Fruit fly (Drosophila melanogaster) whole organism, embryonic: ENCODE data around the gene CG11550.

Experiments
- ATbp ChIP-seq: fragments of 200-800 bp; sonication (Bioruptor generic); optimal IDR thresholded peaks from 2 replicates; lab custom pipeline; 2017; ENCODE audit warnings: missing biosample characterization, mild to moderate bottlenecking, missing genetic modification characterization, missing genetic modification reagents
- CG12155 ChIP-seq: fragments of 200-800 bp; sonication (Bioruptor generic); optimal IDR thresholded peaks from 3 replicates; lab custom pipeline; 2016; ENCODE audit warnings: missing biosample characterization, missing genetic modification characterization
- CG1233 ChIP-seq: fragments of 200-800 bp; sonication (Bioruptor generic); optimal IDR thresholded peaks from 4 replicates; lab custom pipeline; 2018; ENCODE audit warnings: missing biosample characterization, mild to moderate bottlenecking, missing genetic modification characterization
- CG13287 ChIP-seq: fragments of 200-800 bp; sonication (Bioruptor generic); IDR thresholded peaks from 2 replicates; pipeline ENCODE4 v1.3.6; 2022; ENCODE audit warnings: missing biosample characterization, missing genetic modification characterization; ENCODE audit not compliant: partially characterized antibody
- CG17359 ChIP-seq: fragments of 200-800 bp; sonication (Bioruptor generic); optimal IDR thresholded peaks from 3 replicates; lab custom pipeline; 2018; ENCODE audit warnings: missing biosample characterization, mild to moderate bottlenecking, missing genetic modification characterization, moderate library complexity
- CG1832 ChIP-seq: fragments of 200-800 bp; sonication (Bioruptor generic); optimal IDR thresholded peaks from 2 replicates; lab custom pipeline; 2017; ENCODE audit warnings: missing biosample characterization, mild to moderate bottlenecking, missing genetic modification characterization, inconsistent platforms
- CG2712 ChIP-seq: fragments of 200-800 bp; optimal IDR thresholded peaks from 3 replicates; lab custom pipeline; 2019; ENCODE audit warnings: missing biosample characterization, mild to moderate bottlenecking, missing genetic modification characterization, moderate library complexity
- CG2875 ChIP-seq: fragments of 200-800 bp; sonication (Bioruptor generic); optimal IDR thresholded peaks from 2 replicates; lab custom pipeline; 2017; ENCODE audit warnings: missing biosample characterization, mild to moderate bottlenecking, missing genetic modification characterization, missing genetic modification reagents
- CG30431 ChIP-seq: fragments of 200-800 bp; sonication (Bioruptor generic); optimal IDR thresholded peaks from 2 replicates; lab custom pipeline; 2017; ENCODE audit warnings: missing biosample characterization, missing genetic modification characterization
- CG32532 ChIP-seq: fragments of 200-800 bp; sonication (Bioruptor generic); IDR thresholded peaks from 2 replicates; pipeline ENCODE4 v1.3.6; 2022; ENCODE audit warnings: missing biosample characterization, missing genetic modification characterization
- CG32767 ChIP-seq: fragments of 200-800 bp; sonication (Bioruptor generic); IDR thresholded peaks from 2 replicates; pipeline ENCODE4 v1.3.6; 2022; ENCODE audit warnings: missing biosample characterization, missing genetic modification characterization
- CG8290 ChIP-seq, 3 experiments: fragments of 200-800 bp; sonication (Bioruptor generic); optimal IDR thresholded peaks; 2 replicates each; lab custom pipeline; 2016 to 2019; ENCODE audit warnings: missing biosample characterization in 3 of 3, missing genetic modification characterization in 3 of 3, mild to moderate bottlenecking in 2 of 3, moderate library complexity in 1 of 3
- CG8478 ChIP-seq: fragments of >200 bp; optimal IDR thresholded peaks from 2 replicates; lab custom pipeline; 2018
- CG8944 ChIP-seq: fragments of 200-800 bp; sonication (Bioruptor generic); optimal IDR thresholded peaks from 3 replicates; lab custom pipeline; 2016; ENCODE audit warnings: missing biosample characterization, missing genetic modification characterization
- CHES-1-like ChIP-seq: fragments of 200-800 bp; sonication (Bioruptor generic); optimal IDR thresholded peaks from 2 replicates; lab custom pipeline; 2016; ENCODE audit warnings: missing biosample characterization, missing genetic modification characterization
- D19B ChIP-seq: fragments of 200-800 bp; sonication (Bioruptor generic); optimal IDR thresholded peaks from 2 replicates; lab custom pipeline; 2017; ENCODE audit warnings: missing biosample characterization, mild to moderate bottlenecking, missing genetic modification characterization
- E2f2 ChIP-seq: fragments of 200-800 bp; sonication (Bioruptor generic); IDR thresholded peaks from 2 replicates; pipeline ENCODE4 v1.3.6; 2022; ENCODE audit warnings: missing biosample characterization, missing genetic modification characterization
- Elba2 ChIP-seq: fragments of 200-800 bp; sonication (Bioruptor generic); optimal IDR thresholded peaks from 3 replicates; lab custom pipeline; 2016; ENCODE audit warnings: missing biosample characterization, missing genetic modification characterization
- Ets65A ChIP-seq: fragments of 200-800 bp; sonication (Bioruptor generic); peaks from one replicate; lab custom pipeline; 2016; ENCODE audit warnings: missing biosample characterization, missing genetic modification characterization
- GATAe ChIP-seq: fragments of 200-800 bp; sonication (Bioruptor generic); conservative IDR thresholded peaks from 2 replicates; pipeline ENCODE4 v1.3.6; 2022; ENCODE audit warnings: missing biosample characterization, missing genetic modification characterization
- HmgD ChIP-seq: fragments of 200-800 bp; sonication (Bioruptor generic); optimal IDR thresholded peaks from 3 replicates; lab custom pipeline; 2016; ENCODE audit warnings: missing biosample characterization, missing genetic modification characterization
- Hr3 ChIP-seq: fragments of 200-800 bp; sonication (Bioruptor generic); optimal IDR thresholded peaks from 3 replicates; lab custom pipeline; 2016; ENCODE audit warnings: missing biosample characterization, missing genetic modification characterization
- Meics ChIP-seq: fragments of 200-800 bp; sonication (Bioruptor generic); optimal IDR thresholded peaks from 2 replicates; lab custom pipeline; 2017; ENCODE audit warnings: missing biosample characterization, mild to moderate bottlenecking, missing genetic modification characterization
- NC2α ChIP-seq: fragments of 200-800 bp; sonication (Bioruptor generic); optimal IDR thresholded peaks from 2 replicates; lab custom pipeline; 2016; ENCODE audit warnings: missing biosample characterization, missing genetic modification characterization
- Opbp ChIP-seq: fragments of 200-800 bp; sonication (Bioruptor generic); IDR thresholded peaks from 3 replicates; pipeline ENCODE4 v1.3.6; 2022; ENCODE audit warnings: missing biosample characterization, missing genetic modification characterization; ENCODE audit not compliant: partially characterized antibody
- PHDP ChIP-seq: fragments of 200-800 bp; sonication (Bioruptor generic); optimal IDR thresholded peaks from 3 replicates; lab custom pipeline; 2018; ENCODE audit warnings: missing biosample characterization, mild to moderate bottlenecking, missing genetic modification characterization, moderate library complexity
- Tbp ChIP-seq: fragments of >200 bp; optimal IDR thresholded peaks from 2 replicates; lab custom pipeline; 2018; ENCODE audit warnings: missing biosample characterization, missing genetic modification characterization
- Vsx1 ChIP-seq: fragments of 200-800 bp; sonication (Bioruptor generic); optimal IDR thresholded peaks from 2 replicates; lab custom pipeline; 2017; ENCODE audit warnings: missing biosample characterization, mild to moderate bottlenecking, missing genetic modification characterization, missing genetic modification reagents
- aop ChIP-seq: fragments of 200-800 bp; sonication (Bioruptor generic); IDR thresholded peaks from 2 replicates; pipeline ENCODE4 v1.3.6; 2022; ENCODE audit warnings: missing biosample characterization, missing genetic modification characterization
- bbx ChIP-seq: fragments of 200-800 bp; sonication (Bioruptor generic); IDR thresholded peaks from 2 replicates; pipeline ENCODE4 v1.3.6; 2022; ENCODE audit warnings: missing biosample characterization, missing genetic modification characterization; ENCODE audit not compliant: partially characterized antibody
- chinmo ChIP-seq: fragments of 200-800 bp; sonication (Bioruptor generic); IDR thresholded peaks from 4 replicates; pipeline ENCODE4 v1.3.6; 2022; ENCODE audit warnings: missing biosample characterization, missing genetic modification characterization; ENCODE audit not compliant: partially characterized antibody
- chn ChIP-seq: fragments of 200-800 bp; sonication (Bioruptor generic); optimal IDR thresholded peaks from 2 replicates; lab custom pipeline; 2016; ENCODE audit warnings: missing biosample characterization, missing genetic modification characterization
- croc ChIP-seq: fragments of 200-800 bp; sonication (Bioruptor generic); conservative IDR thresholded peaks from 3 replicates; pipeline ENCODE4 v1.3.6; 2022; ENCODE audit warnings: missing biosample characterization, missing genetic modification characterization
- crol ChIP-seq: fragments of 200-800 bp; sonication (Bioruptor generic); IDR thresholded peaks from 2 replicates; pipeline ENCODE4 v1.3.6; 2022; ENCODE audit warnings: missing biosample characterization, missing genetic modification characterization
- crp ChIP-seq, 2 experiments: fragments of 200-800 bp; sonication (Bioruptor generic); optimal IDR thresholded peaks; 2 replicates in 1 of 2; 3 replicates in 1 of 2; lab custom pipeline; 2017; ENCODE audit warnings: missing biosample characterization in 2 of 2, missing genetic modification characterization in 2 of 2, mild to moderate bottlenecking in 1 of 2, moderate library complexity in 1 of 2
- dimm ChIP-seq: fragments of 200-800 bp; sonication (Bioruptor generic); IDR thresholded peaks from 2 replicates; pipeline ENCODE4 v1.3.6; 2022; ENCODE audit warnings: missing biosample characterization, missing genetic modification characterization
- fd96Cb ChIP-seq: fragments of 200-800 bp; sonication (Bioruptor generic); optimal IDR thresholded peaks from 2 replicates; lab custom pipeline; 2018; ENCODE audit warnings: missing biosample characterization, mild to moderate bottlenecking, missing genetic modification characterization, moderate library complexity
- gce ChIP-seq: fragments of 200-800 bp; sonication (Bioruptor generic); IDR thresholded peaks from 3 replicates; pipeline ENCODE4 v1.3.6; 2022; ENCODE audit warnings: missing biosample characterization, missing genetic modification characterization
- grau ChIP-seq: fragments of 200-800 bp; optimal IDR thresholded peaks from 3 replicates; lab custom pipeline; 2019; ENCODE audit warnings: missing biosample characterization, mild to moderate bottlenecking, missing genetic modification characterization, moderate library complexity
- h ChIP-seq: fragments of >200 bp; optimal IDR thresholded peaks from 2 replicates; lab custom pipeline; 2017
- inv ChIP-seq: fragments of 200-800 bp; sonication (Bioruptor generic); IDR thresholded peaks from 2 replicates; pipeline ENCODE4 v1.3.6; 2022; ENCODE audit warnings: missing biosample characterization, missing genetic modification characterization; ENCODE audit not compliant: partially characterized antibody
- kni ChIP-seq: fragments of 200-800 bp; sonication (Bioruptor generic); optimal IDR thresholded peaks from 3 replicates; lab custom pipeline; 2017; ENCODE audit warnings: mild to moderate bottlenecking, missing biosample characterization, missing genetic modification reagents, missing genetic modification characterization
- otp ChIP-seq: fragments of 200-800 bp; sonication (Bioruptor generic); IDR thresholded peaks from 3 replicates; pipeline ENCODE4, ENCODE4 v1.3.6; 2022; ENCODE audit warnings: missing biosample characterization, missing genetic modification characterization
- rib ChIP-seq: fragments of 200-800 bp; sonication (Bioruptor generic); IDR thresholded peaks from 2 replicates; pipeline ENCODE4 v1.3.6; 2022; ENCODE audit warnings: missing biosample characterization, missing genetic modification characterization
- sna ChIP-seq: fragments of 200-800 bp; sonication (Bioruptor generic); IDR thresholded peaks from 2 replicates; pipeline ENCODE4 v1.3.6; 2022; ENCODE audit warnings: missing biosample characterization, missing genetic modification characterization; ENCODE audit not compliant: partially characterized antibody
- sob ChIP-seq: fragments of 200-800 bp; sonication (Bioruptor generic); IDR thresholded peaks from 2 replicates; pipeline ENCODE4 v1.3.6; 2022; ENCODE audit warnings: missing biosample characterization, missing genetic modification characterization
- tup ChIP-seq: fragments of 200-800 bp; sonication (Bioruptor generic); optimal IDR thresholded peaks from 2 replicates; lab custom pipeline; 2016; ENCODE audit warnings: missing biosample characterization, mild to moderate bottlenecking, missing genetic modification characterization, moderate library complexity
- vnd ChIP-seq: fragments of 200-800 bp; sonication (Bioruptor generic); IDR thresholded peaks from 3 replicates; pipeline ENCODE4 v1.3.6; 2022; ENCODE audit warnings: missing biosample characterization, missing genetic modification characterization; ENCODE audit not compliant: partially characterized antibody
- zf30C ChIP-seq: fragments of 200-800 bp; sonication (Bioruptor generic); optimal IDR thresholded peaks from 3 replicates; lab custom pipeline; 2018; ENCODE audit warnings: missing biosample characterization, mild to moderate bottlenecking, missing genetic modification characterization

The CG11550 gene

dm6 chr3R:31725486-31726227, 46.0 kb upstream of the CG11550 start (continued):
- TF ChIP-seq PHDP (tag; lab: Kevin White, UChicago) (no peak), CG2712 (peak; percentile 16), sna (GFP tag; lab: Robert Waterston, UW) (0 out of 2 replicates have a peak, but pooled peaks have one; percentile 18), Elba2 (GFP tag; lab: Kevin White, UChicago) (peak; percentile 27), croc (GFP tag; lab: Robert Waterston, UW) (no peak), E2f2 (GFP tag; lab: Robert Waterston, UW) (peak; percentile 11; the same call in 1 of the 2 replicates), gce (GFP tag; lab: Robert Waterston, UW) (0 out of 3 replicates have a peak, but pooled peaks have one; percentile 31), HmgD (GFP tag; lab: Kevin White, UChicago) (no peak), crol (peak; percentile 71), CG17359 (tag; lab: Kevin White, UChicago) (no peak), crp (GFP tag; optimal IDR thresholded peaks at IDR 0.05; lab: Kevin White, UChicago) (no peak), inv (GFP tag; lab: Robert Waterston, UW) (no peak), aop (peak; percentile 83; the same call in 1 of the 2 replicates), CG2875 (GFP tag; lab: Kevin White, UChicago) (no peak), Opbp (0 out of 3 replicates have a peak, but pooled peaks have one; percentile 28), CG1233 (GFP tag; lab: Kevin White, UChicago) (peak; percentile 5), GATAe (GFP tag; lab: Robert Waterston, UW) (no peak), CG32532 (GFP tag; lab: Robert Waterston, UW) (peak; percentile 22; the same call in 1 of the 2 replicates), Tbp (GFP tag; lab: Kevin White, UChicago) (no peak), Ets65A (GFP tag; lab: Kevin White, UChicago) (peak; percentile 36), CG13287 (GFP tag; lab: Robert Waterston, UW) (no peak), CHES-1-like (no peak), otp (GFP tag; lab: Robert Waterston, UW) (peak; percentile 16; the same call in 2 of the 3 replicates), Vsx1 (GFP tag; lab: Kevin White, UChicago) (peak; percentile 11), vnd (GFP tag; lab: Robert Waterston, UW) (no peak), grau (tag; lab: Kevin White, UChicago) (no peak), CG8290 (GFP tag; optimal IDR thresholded peaks at IDR 0.05; lab: Kevin White, UChicago) (no peak), CG8290 (tag; optimal IDR thresholded peaks at IDR 0.05; lab: Kevin White, UChicago) (peak; percentile 9 to 34), CG8478 (lab: Kevin White, UChicago) (no peak), bbx (GFP tag; lab: Robert Waterston, UW) (peak; percentile 26; the same call in 1 of the 2 replicates), dimm (GFP tag; lab: Robert Waterston, UW) (no peak), CG8944 (GFP tag; lab: Kevin White, UChicago) (no peak), Meics (no peak), tup (GFP tag; lab: Kevin White, UChicago) (no peak), zf30C (GFP tag; lab: Kevin White, UChicago) (no peak), CG32767 (GFP tag; lab: Robert Waterston, UW) (no peak), Hr3 (GFP tag; lab: Kevin White, UChicago) (no peak), kni (GFP tag; lab: Kevin White, UChicago) (peak; percentile 67), CG30431 (GFP tag; lab: Kevin White, UChicago) (no peak), chinmo (0 out of 4 replicates have a peak, but pooled peaks have one; percentile 55), CG1832 (GFP tag; lab: Kevin White, UChicago) (peak; percentile 76), sob (GFP tag; lab: Robert Waterston, UW) (no peak), h (lab: Kevin White, UChicago) (no peak), rib (peak; percentile 37; the same call in 1 of the 2 replicates), CG12155 (GFP tag; lab: Kevin White, UChicago) (peak; percentile 50), fd96Cb (tag; lab: Kevin White, UChicago) (no peak), D19B (no peak), ATbp (GFP tag; lab: Kevin White, UChicago) (peak; percentile 38), chn (GFP tag; lab: Kevin White, UChicago) (peak; percentile 64), NC2α (no peak)
